Fruit fly (Drosophila melanogaster) whole organism, wandering third instar larva: ENCODE measurements around the gene CG15167.
A peak's percentile ranks its signal among the peaks of the same experiment; 100 is the strongest.

Experiments
- Hnf4 ChIP-seq: fragments of 200-800 bp; sonication (Bioruptor generic); optimal IDR thresholded peaks from 2 replicates; lab custom pipeline; 2016; ENCODE audit warnings: missing biosample characterization, mild to moderate bottlenecking, missing genetic modification characterization
- Jra ChIP-seq: sonication (Bioruptor generic); optimal IDR thresholded peaks from 2 replicates; lab custom pipeline; 2016; ENCODE audit warnings: missing biosample characterization, missing genetic modification characterization
- N ChIP-seq: fragments of >200 bp; optimal IDR thresholded peaks from 2 replicates; lab custom pipeline; 2018; ENCODE audit warnings: missing biosample characterization, missing external identifiers, missing genetic modification characterization
- OdsH ChIP-seq: fragments of 200-800 bp; sonication (Bioruptor generic); optimal IDR thresholded peaks from 2 replicates; lab custom pipeline; 2016; ENCODE audit warnings: missing biosample characterization, mild to moderate bottlenecking, missing genetic modification characterization
- br ChIP-seq: fragments of 200-800 bp; sonication (Bioruptor generic); optimal IDR thresholded peaks from 2 replicates; lab custom pipeline; 2016; ENCODE audit warnings: missing biosample characterization, missing genetic modification characterization
- dl ChIP-seq, 2 experiments: fragments of 175-275, 200-275 bp in 1 of 2; fragments of 200-275 bp in 1 of 2; sonication (Bioruptor generic); optimal IDR thresholded peaks; lab custom pipeline; 2018; ENCODE audit warnings: mild to moderate bottlenecking in 2 of 2, missing biosample characterization in 2 of 2, missing genetic modification characterization in 2 of 2, moderate library complexity in 2 of 2; ENCODE audit not compliant: partially characterized antibody in 2 of 2, insufficient read depth in 1 of 2
- dsf ChIP-seq: sonication (Bioruptor generic); optimal IDR thresholded peaks from 2 replicates; lab custom pipeline; 2016; ENCODE audit warnings: missing biosample characterization, missing genetic modification characterization, borderline replicate concordance
- ey ChIP-seq: fragments of 200-800 bp; sonication (Bioruptor generic); optimal IDR thresholded peaks from 2 replicates; lab custom pipeline; 2016; ENCODE audit warnings: missing biosample characterization, missing genetic modification characterization
- foxo ChIP-seq, 2 experiments: fragments of 200-800 bp; sonication (Bioruptor generic); optimal IDR thresholded peaks; 2 replicates in 1 of 2; 3 replicates in 1 of 2; lab custom pipeline; 2016 to 2017; ENCODE audit warnings: missing biosample characterization in 2 of 2, missing genetic modification characterization in 2 of 2
- fru ChIP-seq: fragments of 200-800 bp; sonication (Bioruptor generic); optimal IDR thresholded peaks from 3 replicates; lab custom pipeline; 2016; ENCODE audit warnings: missing biosample characterization, mild to moderate bottlenecking, missing genetic modification characterization
- pan ChIP-seq: fragments of >200 bp; optimal IDR thresholded peaks from 2 replicates; lab custom pipeline; 2017
- sv ChIP-seq: fragments of 200-800 bp; sonication (Bioruptor generic); optimal IDR thresholded peaks from 3 replicates; lab custom pipeline; 2016; ENCODE audit warnings: missing biosample characterization, missing genetic modification characterization

dm6 chr2L:18694724-18695105, 45.4 kb upstream of the CG15167 start:
- TF ChIP-seq dsf (GFP tag; lab: Kevin White, UChicago), result no peak
- no peak for TF ChIP-seq sv (GFP tag; lab: Kevin White, UChicago)
- no peak for TF ChIP-seq dl (GFP tag; optimal IDR thresholded peaks at IDR 0.05; lab: Kevin White, UChicago; ENCODE audit: insufficient read depth in 1 of 2, partially characterized antibody in 2 of 2)
- peak; percentile 3 for TF ChIP-seq Jra
- TF ChIP-seq N (GFP tag; lab: Kevin White, UChicago), result no peak
- TF ChIP-seq pan (lab: Kevin White, UChicago), result no peak
- TF ChIP-seq fru (GFP tag; lab: Kevin White, UChicago), result peak; percentile 33
- peak; percentile 8 for TF ChIP-seq Hnf4 (GFP tag; lab: Kevin White, UChicago)
- no peak for TF ChIP-seq br (GFP tag; lab: Kevin White, UChicago)
- TF ChIP-seq ey (GFP tag; lab: Kevin White, UChicago), result peak; percentile 15
- TF ChIP-seq OdsH (GFP tag; lab: Kevin White, UChicago), result no peak
- TF ChIP-seq foxo (GFP tag; optimal IDR thresholded peaks at IDR 0.05; lab: Kevin White, UChicago), result peak in 1 of 2 experiments; percentile 21
